Fruit fly (Drosophila melanogaster) whole organism: ENCODE measurements around the gene Diedel.

Source experiments
- CG8478 ChIP-seq: fragments of >200 bp; optimal IDR thresholded peaks from 2 replicates; lab custom pipeline; 2018; ENCODE audit warnings: inconsistent platforms
- Dll ChIP-seq: fragments of >200 bp; optimal IDR thresholded peaks from 2 replicates; lab custom pipeline; 2017
- EcR ChIP-seq, 2 experiments: fragments of >200 bp; optimal IDR thresholded peaks; 2 replicates each; lab custom pipeline; 2017; ENCODE audit warnings: missing biosample characterization in 2 of 2, missing genetic modification characterization in 2 of 2, missing genetic modification reagents in 2 of 2
- pan ChIP-seq: fragments of >200 bp; optimal IDR thresholded peaks from 2 replicates; lab custom pipeline; 2017
- psq ChIP-seq: fragments of >200 bp; optimal IDR thresholded peaks from 2 replicates; lab custom pipeline; 2017
- usp ChIP-seq: fragments of >200 bp; optimal IDR thresholded peaks from 2 replicates; lab custom pipeline; 2017; ENCODE audit warnings: missing biosample characterization, missing genetic modification characterization, mixed read lengths

The Diedel gene

DNA sequence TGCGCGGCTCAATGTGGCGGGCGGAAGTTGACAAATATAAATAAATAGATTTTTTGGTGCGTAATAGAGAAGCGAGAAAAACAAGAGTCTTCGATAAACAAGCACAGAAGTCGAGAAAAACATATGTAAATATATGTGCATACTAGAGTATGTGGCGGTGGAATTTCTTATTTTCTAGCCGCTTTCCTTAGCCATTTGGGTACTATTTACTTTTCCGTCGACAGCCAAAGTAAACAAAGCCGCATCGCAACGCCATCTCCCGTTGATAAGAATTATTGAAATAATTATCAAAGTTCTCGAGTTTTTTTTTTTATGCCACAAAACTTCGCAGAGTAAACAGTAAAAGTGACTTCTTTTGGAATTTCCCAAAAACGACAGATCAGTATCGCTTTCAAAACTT, 13.7 kb upstream of the Diedel start:
- no peak for TF ChIP-seq usp (GFP tag; lab: Kevin White, UChicago)
- no peak for TF ChIP-seq CG8478 (lab: Kevin White, UChicago)
- TF ChIP-seq psq (lab: Kevin White, UChicago): no peak
- TF ChIP-seq Dll (lab: Kevin White, UChicago): no peak
- no peak for TF ChIP-seq pan (lab: Kevin White, UChicago)
- no peak for TF ChIP-seq EcR (GFP tag; optimal IDR thresholded peaks at IDR 0.05; lab: Kevin White, UChicago)

DNA sequence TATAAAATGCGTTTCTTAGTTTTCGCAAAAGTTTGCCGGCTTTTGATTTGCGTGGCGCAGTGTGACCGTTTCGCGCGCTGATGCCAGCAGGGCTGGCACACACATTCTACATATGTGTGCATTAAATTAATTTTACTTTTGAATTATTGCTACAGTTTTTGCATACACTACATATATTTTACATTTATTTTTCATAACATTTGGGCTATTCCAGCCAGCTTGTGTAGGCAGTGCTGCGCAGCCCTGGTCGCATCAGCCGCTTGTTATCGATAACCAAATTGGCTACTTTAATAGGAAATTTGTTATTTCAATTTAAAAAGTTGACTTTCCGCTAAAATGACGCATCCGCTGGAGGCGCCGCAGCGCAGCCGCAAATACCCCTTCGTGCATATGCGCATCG, 4.4 kb upstream of the Diedel start, which contains the start of the genes CG2321 and CG2006:
Gene CG2321, minus strand, starts transcription at position 57 of the 400 bp plus-strand sequence.
Gene CG2006, plus strand, starts transcription at position 260 of the 400 bp plus-strand sequence.
- no peak for TF ChIP-seq CG8478 (lab: Kevin White, UChicago)
- no peak for TF ChIP-seq usp (GFP tag; lab: Kevin White, UChicago)
- TF ChIP-seq psq (lab: Kevin White, UChicago): no peak
- no peak for TF ChIP-seq pan (lab: Kevin White, UChicago)
- TF ChIP-seq Dll (lab: Kevin White, UChicago): no peak
- TF ChIP-seq EcR (GFP tag; optimal IDR thresholded peaks at IDR 0.05; lab: Kevin White, UChicago): no peak

DNA sequence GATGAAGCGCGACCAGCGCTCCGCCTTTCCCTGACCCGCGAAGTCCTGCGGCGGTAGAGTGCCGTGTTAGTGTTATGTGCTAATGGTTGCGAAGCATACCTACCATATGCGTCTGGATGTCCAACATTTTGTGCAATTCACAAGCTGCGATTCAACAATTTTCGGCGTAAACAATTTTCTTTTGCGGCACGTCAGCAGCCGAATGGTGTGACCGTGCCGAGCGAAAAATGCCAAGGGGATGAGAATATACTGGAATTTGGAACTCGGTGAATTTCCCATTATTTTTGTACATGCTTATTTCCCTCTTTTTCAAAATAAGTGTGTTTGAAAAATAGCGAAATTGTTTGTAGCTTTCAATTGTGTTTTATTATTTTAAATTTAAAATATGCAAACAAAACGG, 2.7 kb upstream of the Diedel start, which contains the start of gene Spase12:
Gene Spase12, minus strand, starts transcription at position 239 of the 400 bp plus-strand sequence.
- TF ChIP-seq pan (lab: Kevin White, UChicago) (no peak), psq (lab: Kevin White, UChicago) (no peak), CG8478 (lab: Kevin White, UChicago) (no peak), usp (GFP tag; lab: Kevin White, UChicago) (no peak), Dll (lab: Kevin White, UChicago) (no peak), EcR (GFP tag; optimal IDR thresholded peaks at IDR 0.05; lab: Kevin White, UChicago) (no peak)

DNA sequence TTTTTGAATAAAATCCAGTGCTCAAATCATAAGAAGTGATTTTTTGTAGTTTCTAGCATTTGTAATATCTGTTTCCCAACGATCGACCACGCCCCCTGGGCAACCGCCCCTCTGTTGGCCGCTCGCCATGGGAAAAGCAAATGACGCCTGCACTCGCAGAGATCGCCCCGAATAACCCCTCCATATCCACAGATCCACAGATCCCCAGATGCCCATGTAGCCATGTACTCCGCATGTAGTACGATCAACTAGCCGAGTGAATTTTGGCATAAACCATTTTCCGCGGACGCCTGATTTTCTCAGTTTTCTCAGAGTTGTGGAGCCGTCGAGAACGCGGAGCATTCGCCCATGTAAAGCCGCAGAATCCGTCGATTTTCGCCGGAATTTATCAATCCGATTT, 830 bp downstream of the Diedel start, which contains the start of gene FipoQ:
Gene FipoQ, plus strand, starts transcription at position 301 of the 400 bp plus-strand sequence.
- TF ChIP-seq Dll (lab: Kevin White, UChicago) (no peak), psq (lab: Kevin White, UChicago) (no peak), pan (lab: Kevin White, UChicago) (no peak), CG8478 (lab: Kevin White, UChicago) (no peak), usp (GFP tag; lab: Kevin White, UChicago) (no peak), EcR (GFP tag; optimal IDR thresholded peaks at IDR 0.05; lab: Kevin White, UChicago) (no peak)

DNA sequence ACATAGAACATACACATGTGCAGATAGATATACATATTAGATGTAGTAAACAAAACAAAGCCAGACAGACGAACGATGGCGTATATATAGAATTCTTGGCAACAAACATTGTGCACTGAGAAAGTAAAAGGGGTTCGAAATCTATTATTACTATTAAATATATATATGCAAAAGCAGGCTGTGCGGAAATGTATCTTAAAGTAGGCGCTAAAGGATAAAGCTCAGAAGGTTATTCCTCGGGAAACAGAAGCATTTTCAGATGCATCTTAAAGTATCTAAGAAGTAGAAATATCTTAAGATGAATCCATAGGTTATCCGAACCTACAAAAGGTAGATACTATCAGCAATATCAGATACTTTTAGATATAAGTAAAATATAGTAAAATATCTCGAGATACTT, 2.2 kb downstream of the Diedel start:
- TF ChIP-seq usp (GFP tag; lab: Kevin White, UChicago) (no peak), psq (lab: Kevin White, UChicago) (no peak), EcR (GFP tag; optimal IDR thresholded peaks at IDR 0.05; lab: Kevin White, UChicago) (no peak), CG8478 (lab: Kevin White, UChicago) (no peak), Dll (lab: Kevin White, UChicago) (no peak), pan (lab: Kevin White, UChicago) (no peak)

DNA sequence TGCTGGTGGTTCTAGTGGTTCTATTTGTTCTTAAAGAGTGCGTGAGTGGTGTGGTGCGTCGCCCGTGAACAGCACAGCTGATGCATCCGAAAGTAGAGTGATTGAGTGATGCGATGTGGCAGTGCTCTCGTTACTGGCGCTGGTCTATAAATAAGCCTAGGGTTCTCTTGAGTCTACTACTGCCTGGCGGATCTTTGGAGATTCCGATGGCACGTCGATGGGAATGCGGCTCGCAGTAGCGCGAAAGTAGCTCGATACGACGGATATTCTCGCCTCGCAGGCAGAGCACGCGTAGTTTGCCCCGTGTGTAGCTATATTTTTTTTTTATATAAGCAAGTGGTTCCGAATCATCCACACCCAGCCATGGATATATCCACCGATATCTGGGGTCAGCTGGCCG, 2.7 kb downstream of the Diedel start:
- TF ChIP-seq usp (GFP tag; lab: Kevin White, UChicago): no peak
- no peak for TF ChIP-seq CG8478 (lab: Kevin White, UChicago)
- TF ChIP-seq pan (lab: Kevin White, UChicago): no peak
- no peak for TF ChIP-seq psq (lab: Kevin White, UChicago)
- TF ChIP-seq Dll (lab: Kevin White, UChicago): no peak
- TF ChIP-seq EcR (GFP tag; optimal IDR thresholded peaks at IDR 0.05; lab: Kevin White, UChicago): no peak

DNA sequence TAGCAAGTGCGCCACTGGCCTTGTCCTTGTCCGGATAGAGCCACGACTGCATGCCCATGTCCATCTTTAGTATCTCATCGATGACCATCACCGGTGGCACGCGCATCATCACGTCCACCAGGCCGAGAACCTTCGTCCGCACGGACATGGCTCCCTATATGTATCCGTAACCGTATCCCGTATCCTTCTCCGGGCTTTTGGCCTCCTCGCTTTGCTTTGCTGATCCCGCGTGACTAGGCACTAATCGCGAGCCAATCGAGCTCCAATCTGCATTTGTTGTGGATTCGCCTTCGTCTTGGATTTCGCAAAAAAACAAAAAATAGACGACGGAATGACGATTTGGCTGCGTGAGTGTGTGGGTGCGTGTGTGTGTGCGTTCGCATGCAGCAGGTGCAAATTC, 9.3 kb downstream of the Diedel start:
- TF ChIP-seq psq (lab: Kevin White, UChicago) (no peak), EcR (GFP tag; optimal IDR thresholded peaks at IDR 0.05; lab: Kevin White, UChicago) (no peak), usp (GFP tag; lab: Kevin White, UChicago) (no peak), pan (lab: Kevin White, UChicago) (no peak), CG8478 (lab: Kevin White, UChicago) (no peak), Dll (lab: Kevin White, UChicago) (no peak)

DNA sequence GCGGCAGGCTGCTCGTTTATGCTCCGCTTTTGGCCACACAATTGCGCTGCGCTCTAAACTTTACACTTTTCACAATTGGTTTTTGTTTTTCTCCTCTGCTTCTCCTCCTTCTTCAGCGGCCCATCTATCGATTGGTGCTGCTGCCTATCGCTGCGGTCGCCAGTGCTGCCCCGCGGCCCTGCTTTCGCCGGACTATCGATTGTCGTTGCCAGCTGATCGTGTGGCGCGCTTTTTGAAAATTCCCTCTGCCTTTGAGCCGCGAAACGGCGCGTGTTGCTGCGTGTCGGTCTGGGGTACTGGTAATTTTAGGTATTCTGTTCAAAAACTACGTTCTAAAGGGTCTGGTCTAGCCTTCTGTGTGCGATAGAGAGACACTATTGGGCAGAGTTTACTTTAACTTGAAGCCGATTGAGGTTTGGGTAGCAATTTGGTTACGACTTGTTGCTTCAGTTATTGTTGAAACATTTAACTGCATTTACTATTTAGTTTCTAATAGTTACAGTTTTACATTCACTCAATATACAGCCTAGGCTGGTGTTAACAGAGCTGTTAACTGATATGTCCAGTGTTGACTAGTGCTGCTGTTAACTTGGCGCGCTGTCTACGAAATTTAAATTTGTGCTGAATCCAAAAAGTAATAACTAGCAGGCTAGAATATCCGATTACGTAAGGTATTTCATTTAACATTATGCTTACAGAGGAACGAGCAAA, 9.9 kb downstream of the Diedel start, which contains the start of gene Trc8:
Gene Trc8, minus strand, starts transcription at position 392 of the 711 bp plus-strand sequence.
- TF ChIP-seq Dll (lab: Kevin White, UChicago) (no peak), usp (GFP tag; lab: Kevin White, UChicago) (no peak), CG8478 (lab: Kevin White, UChicago) (no peak), pan (lab: Kevin White, UChicago) (no peak), EcR (GFP tag; optimal IDR thresholded peaks at IDR 0.05; lab: Kevin White, UChicago) (no peak), psq (lab: Kevin White, UChicago) (no peak)

DNA sequence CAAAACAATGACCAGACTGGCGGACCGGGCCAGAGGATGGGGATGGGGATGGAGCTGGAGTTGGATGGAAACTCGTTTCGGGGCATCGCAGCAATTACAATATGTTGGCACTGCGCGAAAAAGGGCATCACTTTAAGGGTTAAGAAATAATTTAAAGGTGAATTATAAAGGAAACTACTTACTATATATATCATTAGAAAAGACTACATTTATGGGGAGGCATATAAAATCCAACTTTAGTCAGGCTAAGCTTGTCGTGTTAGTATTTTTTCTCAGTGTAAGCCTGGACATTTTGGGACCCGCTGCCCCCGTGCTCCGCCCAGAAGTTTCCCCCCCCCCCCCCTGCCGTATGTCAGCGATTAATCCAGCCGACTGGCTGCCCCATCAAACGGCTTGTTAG, 12.9 kb downstream of the Diedel start:
- TF ChIP-seq CG8478 (lab: Kevin White, UChicago) (no peak), Dll (lab: Kevin White, UChicago) (peak; percentile 35)

DNA sequence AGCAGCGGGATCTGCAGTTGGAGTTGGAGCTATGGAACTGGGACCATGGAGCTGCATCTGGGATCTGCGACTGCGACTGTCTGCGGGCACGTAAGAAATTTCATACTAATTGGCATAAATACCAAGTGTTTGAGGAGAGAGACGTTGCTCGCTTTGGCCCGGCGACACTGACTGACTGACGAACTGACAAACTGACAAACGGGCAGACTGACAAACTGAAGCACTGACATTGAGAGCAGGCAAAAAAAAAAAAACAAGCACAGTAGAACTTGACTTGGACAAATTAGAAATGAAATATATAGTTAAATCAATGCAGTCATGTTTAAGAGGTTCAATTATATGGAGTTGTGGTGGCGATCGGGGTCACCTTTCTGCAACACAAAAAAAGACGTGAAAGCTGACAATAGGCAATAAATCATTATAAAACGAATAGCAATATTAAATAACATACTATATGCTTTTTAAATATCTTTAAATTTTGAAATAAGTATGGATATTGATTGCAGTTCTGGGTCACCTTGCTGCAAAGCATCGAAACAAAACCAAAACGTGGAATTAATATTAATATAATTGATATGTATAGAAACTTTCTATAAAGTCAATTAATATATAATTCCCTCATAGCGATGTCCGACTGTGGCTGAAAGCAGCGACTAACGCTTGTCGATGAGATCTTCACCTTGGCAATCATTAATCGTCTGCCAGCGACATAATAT, 15.1 kb downstream of the Diedel start:
- TF ChIP-seq Dll (lab: Kevin White, UChicago) (no peak), CG8478 (lab: Kevin White, UChicago) (no peak), EcR (GFP tag; optimal IDR thresholded peaks at IDR 0.05; lab: Kevin White, UChicago) (no peak), psq (lab: Kevin White, UChicago) (no peak), pan (lab: Kevin White, UChicago) (no peak), usp (GFP tag; lab: Kevin White, UChicago) (no peak)

DNA sequence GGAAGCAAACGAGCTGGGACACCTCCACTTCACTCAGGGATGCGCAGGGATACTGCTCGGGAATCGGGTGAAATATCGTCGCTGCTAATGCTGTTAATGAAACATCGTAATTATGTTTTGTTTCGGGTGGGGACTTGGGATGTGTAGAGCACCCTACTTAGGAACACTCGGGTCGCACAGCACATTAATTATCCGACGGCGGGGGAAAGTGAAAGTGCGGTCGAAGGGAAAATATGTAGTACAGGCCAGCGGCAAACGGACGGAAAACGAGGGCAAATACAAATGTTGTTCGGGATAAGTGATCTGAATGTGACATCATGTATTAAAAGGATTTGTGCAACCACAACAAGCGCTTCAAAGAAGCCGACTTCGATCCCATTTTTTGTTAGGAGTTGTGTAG, 17.8 kb downstream of the Diedel start:
- TF ChIP-seq Dll (lab: Kevin White, UChicago) (no peak), psq (lab: Kevin White, UChicago) (no peak), CG8478 (lab: Kevin White, UChicago) (no peak), EcR (GFP tag; optimal IDR thresholded peaks at IDR 0.05; lab: Kevin White, UChicago) (no peak), pan (lab: Kevin White, UChicago) (no peak), usp (GFP tag; lab: Kevin White, UChicago) (no peak)
